Worm (Caenorhabditis elegans) whole organism, L4/young adult: ENCODE results near the gene maph-9.

ENCODE experiments used
- W03F9.2 ChIP-seq: fragments of 150-350 bp; optimal IDR thresholded peaks from 2 replicates; lab custom pipeline; 2014; ENCODE audit warnings: missing biosample characterization, missing genetic modification characterization
- him-1 ChIP-seq: sonication (generic microtip); optimal IDR thresholded peaks from 2 replicates; lab custom pipeline; 2016; ENCODE audit warnings: missing genotype, missing genetic modification reagents, missing genetic modification characterization, missing compliant biosample characterization

ce11 chrIV:7158161-7158560 lies 1.7 kb downstream of the maph-9 start:
- TF ChIP-seq him-1 (no peak), W03F9.2 (tag; lab: Kevin White, UChicago) (no peak)
